Worm (Caenorhabditis elegans): Measurements from ENCODE around the gene C49C3.11.
A peak's percentile ranks its signal among the peaks of the same experiment; 100 is the strongest.

The C49C3.11 gene

DNA sequence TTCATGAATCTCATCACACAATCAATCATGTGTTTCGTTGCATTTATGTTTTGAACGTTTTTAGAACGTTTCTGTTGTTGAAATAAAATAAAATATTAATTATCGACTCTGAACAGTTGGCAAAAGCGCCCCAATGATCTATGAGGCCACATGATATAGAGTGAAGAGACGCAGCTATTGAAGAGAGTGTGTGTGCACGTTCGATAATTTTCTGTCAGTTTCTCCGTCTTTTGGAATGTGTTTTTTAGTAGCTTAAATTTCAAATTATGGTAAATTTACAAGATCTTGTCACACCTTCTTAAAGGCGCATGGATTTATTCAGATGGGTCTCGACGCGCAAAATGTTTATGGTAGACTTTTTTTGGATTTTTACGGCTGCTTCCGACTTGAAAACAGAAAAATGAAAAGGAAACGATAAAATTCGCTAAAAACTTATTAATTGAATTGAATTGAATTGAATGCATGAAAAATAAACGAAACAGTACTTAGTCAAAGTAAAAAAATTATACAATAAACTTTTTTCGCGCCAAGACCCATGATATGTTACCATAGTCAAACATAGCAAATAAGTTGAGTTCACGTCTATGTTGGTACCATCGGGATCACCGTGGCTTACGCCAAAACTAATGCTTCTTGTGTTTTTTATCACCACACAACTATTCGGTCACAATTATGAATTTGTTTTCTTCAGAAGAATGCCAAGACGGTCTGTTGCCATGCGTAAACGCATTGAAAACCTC lies 9.9 kb upstream of the C49C3.11 start, which contains the start of gene C49C3.15:
TSS of gene C49C3.15 (plus strand) at position 690 of the 740 bp plus-strand sequence.
- TF ChIP-seq snpc-4 (tag; optimal IDR thresholded peaks at IDR 0.05) (no peak), unc-62 (GFP tag; optimal IDR thresholded peaks at IDR 0.05) (peak; percentile 35), blmp-1 (tag; optimal IDR thresholded peaks at IDR 0.05) (no peak), ham-2 (GFP tag; optimal IDR thresholded peaks at IDR 0.05) (no peak), ztf-11 (tag; optimal IDR thresholded peaks at IDR 0.05) (no peak), bed-3 (GFP tag; optimal IDR thresholded peaks at IDR 0.05) (no peak), ces-1 (GFP tag; optimal IDR thresholded peaks at IDR 0.05) (peak; percentile 31), lin-13 (tag; optimal IDR thresholded peaks at IDR 0.05) (no peak), hlh-1 (tag; optimal IDR thresholded peaks at IDR 0.05) (peak; percentile 46), mep-1 (tag; optimal IDR thresholded peaks at IDR 0.05) (peak; percentile 40), elt-3 (tag; optimal IDR thresholded peaks at IDR 0.05) (no peak), mab-5 (tag; optimal IDR thresholded peaks at IDR 0.05) (no peak), pha-4 (tag; optimal IDR thresholded peaks at IDR 0.05) (peak; percentile 18), cnd-1 (tag; optimal IDR thresholded peaks at IDR 0.05) (no peak), tbx-8 (GFP tag; optimal IDR thresholded peaks at IDR 0.05) (no peak), drap-1 (GFP tag; optimal IDR thresholded peaks at IDR 0.05) (no peak), ceh-43 (GFP tag; optimal IDR thresholded peaks at IDR 0.05) (peak; percentile 23), nhr-2 (tag; optimal IDR thresholded peaks at IDR 0.05) (no peak), nhr-237 (tag; optimal IDR thresholded peaks at IDR 0.05) (no peak), elt-1 (tag; optimal IDR thresholded peaks at IDR 0.05; ENCODE audit: borderline replicate concordance, insufficient read depth) (no peak), nhr-28 (tag; optimal IDR thresholded peaks at IDR 0.05) (no peak), nhr-76 (tag; optimal IDR thresholded peaks at IDR 0.05) (no peak), M03D4.4 (tag; optimal IDR thresholded peaks at IDR 0.05) (no peak), unc-120 (tag; optimal IDR thresholded peaks at IDR 0.05; ENCODE audit: poor library complexity, severe bottlenecking) (no peak), nhr-12 (tag; optimal IDR thresholded peaks at IDR 0.05) (no peak), mls-2 (tag; optimal IDR thresholded peaks at IDR 0.05) (no peak), zip-8 (tag; optimal IDR thresholded peaks at IDR 0.05) (no peak), ceh-39 (tag; optimal IDR thresholded peaks at IDR 0.05) (peak; percentile 69), lin-32 (GFP tag; optimal IDR thresholded peaks at IDR 0.05) (no peak), sem-2 (GFP tag; optimal IDR thresholded peaks at IDR 0.05) (no peak), flh-1 (GFP tag; optimal IDR thresholded peaks at IDR 0.05) (no peak), lsy-2 (tag; optimal IDR thresholded peaks at IDR 0.05) (no peak), unc-39 (tag; optimal IDR thresholded peaks at IDR 0.05) (no peak), ceh-83 (GFP tag; optimal IDR thresholded peaks at IDR 0.05) (no peak), sptf-1 (tag; optimal IDR thresholded peaks at IDR 0.05) (no peak)

DNA sequence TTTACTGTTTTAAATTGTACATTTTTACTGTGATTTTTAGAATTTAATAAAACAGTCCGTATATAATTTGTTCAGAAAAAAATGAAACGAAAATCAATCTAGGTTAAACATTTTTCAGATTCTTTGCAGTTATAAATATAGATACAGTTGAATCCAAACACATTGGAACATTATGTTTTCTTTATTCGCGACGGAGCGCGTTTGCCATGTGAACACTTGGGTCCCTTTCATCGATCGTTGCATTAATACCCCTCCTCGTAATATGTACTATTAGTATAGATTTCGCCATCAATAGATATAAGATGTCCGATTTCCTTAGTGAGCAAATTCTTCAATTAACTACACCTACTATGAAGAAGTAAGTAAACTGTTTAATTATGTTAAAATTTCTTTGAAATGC lies 8.6 kb upstream of the C49C3.11 start, which contains the start of gene C49C3.8:
TSS of gene C49C3.8 (plus strand) at position 173 of the 400 bp plus-strand sequence.
- TF ChIP-seq ces-1 (GFP tag; optimal IDR thresholded peaks at IDR 0.05) (peak; percentile 43), hlh-1 (tag; optimal IDR thresholded peaks at IDR 0.05) (peak; percentile 53), lsy-2 (tag; optimal IDR thresholded peaks at IDR 0.05) (no peak), ceh-39 (tag; optimal IDR thresholded peaks at IDR 0.05) (peak; percentile 59)

DNA sequence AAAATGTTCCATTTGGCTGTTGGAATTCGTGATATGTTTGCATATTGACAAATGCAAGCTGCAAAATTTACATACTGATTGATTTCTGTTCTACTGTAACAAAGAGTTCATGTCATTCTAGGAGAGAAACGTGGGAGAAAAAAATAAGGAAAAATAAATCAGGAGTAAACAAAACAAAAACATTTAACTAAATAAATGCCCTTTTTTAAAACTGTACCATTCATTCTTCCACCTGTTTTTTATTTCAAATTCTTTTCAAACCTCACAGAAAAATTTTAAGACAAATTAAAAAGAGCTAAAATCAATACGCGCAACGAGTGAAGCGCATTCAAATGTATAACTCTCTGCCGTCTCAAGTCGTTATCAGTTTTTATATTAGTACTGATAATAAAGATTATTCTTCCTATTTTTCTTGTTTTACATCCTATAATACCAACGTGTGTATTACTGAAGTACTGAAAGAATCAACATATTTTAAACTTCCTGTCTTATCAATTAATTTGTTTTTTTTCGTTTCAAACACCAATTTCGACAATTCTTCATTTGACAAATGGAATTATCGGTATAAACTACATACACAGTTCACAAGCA lies 4.6 kb upstream of the C49C3.11 start, which contains the start of gene C49C3.10:
TSS of gene C49C3.10 (minus strand) at position 51 of the 591 bp plus-strand sequence.
- no peak for TF ChIP-seq nhr-28 (tag; optimal IDR thresholded peaks at IDR 0.05)
- TF ChIP-seq hlh-1 (tag; optimal IDR thresholded peaks at IDR 0.05): no peak
- TF ChIP-seq flh-1 (GFP tag; optimal IDR thresholded peaks at IDR 0.05): no peak
- no peak for TF ChIP-seq nhr-76 (tag; optimal IDR thresholded peaks at IDR 0.05)
- TF ChIP-seq blmp-1 (tag; optimal IDR thresholded peaks at IDR 0.05): no peak
- no peak for TF ChIP-seq M03D4.4 (tag; optimal IDR thresholded peaks at IDR 0.05)
- no peak for TF ChIP-seq lin-13 (tag; optimal IDR thresholded peaks at IDR 0.05)
- TF ChIP-seq elt-3 (tag; optimal IDR thresholded peaks at IDR 0.05): no peak
- TF ChIP-seq elt-1 (tag; optimal IDR thresholded peaks at IDR 0.05; ENCODE audit: borderline replicate concordance, insufficient read depth): no peak
- no peak for TF ChIP-seq mls-2 (tag; optimal IDR thresholded peaks at IDR 0.05)
- no peak for TF ChIP-seq drap-1 (GFP tag; optimal IDR thresholded peaks at IDR 0.05)
- no peak for TF ChIP-seq cnd-1 (tag; optimal IDR thresholded peaks at IDR 0.05)
- TF ChIP-seq zip-8 (tag; optimal IDR thresholded peaks at IDR 0.05): no peak

Measured in whole organism, mixed stage, embryonic.